Fruit fly (Drosophila melanogaster): ENCODE measurements around the gene Tasp1.
A peak's percentile ranks its signal among the peaks of the same experiment; 100 is the strongest.

DNA sequence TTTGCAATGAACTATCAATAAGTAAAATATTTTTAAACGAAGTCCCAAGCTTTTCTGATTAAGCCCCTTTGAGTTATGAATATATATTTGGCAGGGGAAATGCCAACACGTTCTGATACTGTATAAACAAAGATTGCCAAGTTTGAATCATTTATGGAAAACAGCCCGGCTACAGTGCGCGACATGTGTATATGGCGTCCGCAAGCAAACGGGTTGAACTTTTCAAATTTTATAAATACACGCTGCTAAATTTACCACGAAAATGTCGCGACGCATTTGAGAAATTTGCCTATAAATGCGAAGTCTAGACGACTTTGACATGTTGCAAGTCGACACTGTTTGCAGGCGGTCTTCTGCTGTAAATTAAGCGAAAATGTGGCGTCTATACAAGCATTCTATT is 39.2 kb downstream of the Tasp1 start:
- TF ChIP-seq CG8159 (tag; optimal IDR thresholded peaks at IDR 0.05) (peak; percentile 66), CG8301 (tag; optimal IDR thresholded peaks at IDR 0.05) (peak; percentile 44), EcR (GFP tag; optimal IDR thresholded peaks at IDR 0.05) (no peak), Ets98B (GFP tag; IDR thresholded peaks at IDR 0.05) (peak; percentile 78), CG10348 (GFP tag; IDR thresholded peaks at IDR 0.05) (no peak)
